Worm (Caenorhabditis elegans) whole organism, midembryonic: Measurements from ENCODE around the gene str-115.

Source experiments
- T22C8.4 ChIP-seq: fragments of 200-800 bp; sonication (Bioruptor generic); IDR thresholded peaks from 2 replicates; pipeline ENCODE4 v1.3.6; 2022; ENCODE audit warnings: missing genetic modification characterization, missing compliant biosample characterization
- flt-1 ChIP-seq: fragments of 200-800 bp; sonication (Bioruptor generic); IDR thresholded peaks from 2 replicates; pipeline ENCODE4 v1.3.6; 2022; ENCODE audit warnings: missing genetic modification characterization, missing compliant biosample characterization
- tab-1 ChIP-seq: fragments of 200-800 bp; sonication (Bioruptor generic); IDR thresholded peaks from 2 replicates; pipeline ENCODE4 v1.3.6; 2022; ENCODE audit warnings: missing genetic modification characterization, missing compliant biosample characterization
- ztf-23 ChIP-seq: fragments of 200-800 bp; sonication (Bioruptor generic); IDR thresholded peaks from 2 replicates; pipeline ENCODE4 v1.3.6; 2022; ENCODE audit warnings: missing genetic modification reagents, missing genetic modification characterization, missing compliant biosample characterization

ce11 chrV:11307781-11308180 is 38.9 kb downstream of the str-115 start:
- TF ChIP-seq tab-1 (GFP tag; lab: Robert Waterston, UW) (no peak), T22C8.4 (no peak), flt-1 (GFP tag; lab: Robert Waterston, UW) (no peak), ztf-23 (GFP tag; lab: Robert Waterston, UW) (no peak)
